Worm (Caenorhabditis elegans): Measurements from ENCODE around the gene srt-42.

DNA sequence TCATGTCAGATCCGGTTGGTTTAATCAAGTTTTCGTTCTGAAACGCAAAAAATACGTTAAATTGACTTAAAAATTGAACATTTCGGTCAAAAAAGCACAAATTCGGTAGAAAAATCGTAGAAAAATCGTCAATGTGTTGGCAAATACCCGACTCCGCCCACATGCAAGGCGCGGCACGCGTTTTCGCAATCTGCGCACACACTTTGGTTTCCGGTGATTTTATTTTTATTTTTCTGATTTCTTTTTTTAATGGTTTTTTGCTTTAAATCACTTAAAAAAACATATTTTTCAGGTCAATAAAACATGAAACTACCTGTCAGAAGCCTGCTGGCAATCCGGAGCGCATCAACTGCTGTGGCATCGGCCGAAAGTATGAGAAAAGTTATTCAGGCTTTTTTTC is 14.0 kb downstream of the srt-42 start, which contains the start of the genes gly-7 and mrpl-39:
- TF ChIP-seq ama-1 (optimal IDR thresholded peaks at IDR 0.05) (no peak), ces-1 (GFP tag; optimal IDR thresholded peaks at IDR 0.05) (no peak), nhr-11 (tag; optimal IDR thresholded peaks at IDR 0.05) (no peak), unc-130 (GFP tag; optimal IDR thresholded peaks at IDR 0.05) (no peak), spr-1 (tag; optimal IDR thresholded peaks at IDR 0.05) (no peak), skn-1 (tag; optimal IDR thresholded peaks at IDR 0.05) (no peak)
